Worm (Caenorhabditis elegans) whole organism, L4/young adult: Measurements from ENCODE around the gene Y39A1A.20.

Source experiments
- dao-5 ChIP-seq: sonication (generic microtip); optimal IDR thresholded peaks from 2 replicates; lab custom pipeline; 2016; ENCODE audit warnings: missing genotype, missing genetic modification characterization, moderate library complexity, missing compliant biosample characterization
- him-1 ChIP-seq: sonication (generic microtip); optimal IDR thresholded peaks from 2 replicates; lab custom pipeline; 2016; ENCODE audit warnings: missing genotype, missing genetic modification reagents, missing genetic modification characterization, missing compliant biosample characterization

DNA sequence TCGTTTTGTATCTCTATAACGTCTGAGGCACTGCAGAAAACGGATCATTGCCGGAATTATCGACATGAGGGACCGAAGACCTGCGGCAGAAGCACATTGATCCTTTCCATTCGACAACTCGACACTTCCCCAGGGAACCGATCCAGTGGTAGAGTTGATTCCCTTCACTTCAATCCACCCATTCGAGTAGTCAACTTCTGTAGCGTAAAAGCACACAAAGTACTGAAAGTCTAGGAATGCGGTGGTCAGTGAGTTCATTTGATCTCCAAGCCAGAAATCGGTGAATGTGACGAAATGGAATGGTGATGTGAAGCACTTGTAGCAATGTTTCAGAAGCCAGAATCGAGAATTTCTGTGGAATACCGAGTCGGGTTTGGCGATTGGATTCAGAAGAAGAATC, 4.1 kb upstream of the Y39A1A.20 start:
- TF ChIP-seq him-1 (no peak), dao-5 (tag; lab: Kevin White, UChicago) (no peak)
